Worm (Caenorhabditis elegans) whole organism, young adult: ENCODE measurements around the gene nol-6.

ENCODE experiments used
- ceh-40 ChIP-seq: fragments of 200-800 bp; sonication (Bioruptor generic); IDR thresholded peaks from 2 replicates; pipeline ENCODE4 v1.3.6; 2022; ENCODE audit warnings: missing genetic modification characterization, missing compliant biosample characterization
- nhr-90 ChIP-seq: sonication (generic microtip); optimal IDR thresholded peaks from 2 replicates; lab custom pipeline; 2016; ENCODE audit warnings: missing genotype, mild to moderate bottlenecking, missing genetic modification characterization, missing compliant biosample characterization

DNA sequence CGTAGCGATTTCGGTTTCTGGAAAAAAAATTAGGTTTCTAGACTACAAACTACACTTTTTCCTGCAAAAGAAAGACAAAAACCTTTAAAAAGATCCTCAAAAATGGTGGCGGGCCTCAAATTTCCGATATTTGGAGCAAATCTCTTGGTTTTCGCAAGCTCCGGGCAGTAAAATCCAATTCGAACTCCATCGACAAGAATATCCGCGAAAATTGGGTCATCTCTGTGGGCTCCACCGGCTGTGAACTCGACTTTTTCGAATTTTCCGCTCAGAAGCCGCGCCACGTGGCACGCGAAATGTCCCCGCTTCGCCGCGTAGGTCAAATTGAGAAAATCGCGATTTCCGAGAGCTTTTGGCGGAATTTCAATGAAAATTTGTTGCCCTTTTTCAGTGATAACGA, 584 bp downstream of the nol-6 start:
- TF ChIP-seq nhr-90 (tag; lab: Kevin White, UChicago) (no peak), ceh-40 (GFP tag; lab: Robert Waterston, UW) (no peak)
